Fruit fly (Drosophila melanogaster) whole organism: ENCODE measurements around the gene Eip78C.

Source experiments
- CG8478 ChIP-seq: fragments of >200 bp; optimal IDR thresholded peaks from 2 replicates; lab custom pipeline; 2018; ENCODE audit warnings: inconsistent platforms
- EcR ChIP-seq, 2 experiments: fragments of >200 bp; optimal IDR thresholded peaks; 2 replicates each; lab custom pipeline; 2017; ENCODE audit warnings: missing biosample characterization in 2 of 2, missing genetic modification characterization in 2 of 2, missing genetic modification reagents in 2 of 2
- pan ChIP-seq: fragments of >200 bp; optimal IDR thresholded peaks from 2 replicates; lab custom pipeline; 2017
- psq ChIP-seq: fragments of >200 bp; optimal IDR thresholded peaks from 2 replicates; lab custom pipeline; 2017
- usp ChIP-seq: fragments of >200 bp; optimal IDR thresholded peaks from 2 replicates; lab custom pipeline; 2017; ENCODE audit warnings: missing biosample characterization, missing genetic modification characterization, mixed read lengths

dm6 chr3L:21223268-21223667 is 3.1 kb upstream of the Eip78C start:
- TF ChIP-seq EcR (GFP tag; optimal IDR thresholded peaks at IDR 0.05; lab: Kevin White, UChicago) (no peak), pan (lab: Kevin White, UChicago) (no peak), psq (no peak), usp (no peak), CG8478 (lab: Kevin White, UChicago) (no peak)
